Worm (Caenorhabditis elegans) whole organism, early embryonic: Measurements from ENCODE around the gene T23F4.2.
"Not testable (repeated sequence)": the region's sequence is repeated elsewhere in the genome, so short reads cannot be mapped to it uniquely, and the experiment has no call there.

ENCODE experiments used
- ama-1 ChIP-seq: fragments of 150-350 bp; optimal IDR thresholded peaks from 2 replicates; lab custom pipeline; 2014
- ceh-13 ChIP-seq: fragments of 200-800 bp; sonication (Bioruptor generic); optimal IDR thresholded peaks from 2 replicates; lab custom pipeline; 2018; ENCODE audit warnings: mild to moderate bottlenecking, missing genetic modification characterization, missing compliant biosample characterization
- flt-1 ChIP-seq: fragments of 200-800 bp; sonication (Bioruptor generic); IDR thresholded peaks from 2 replicates; pipeline ENCODE4 v1.3.6; 2022; ENCODE audit warnings: missing genetic modification characterization, missing compliant biosample characterization
- tbx-11 ChIP-seq: fragments of 200-800 bp; sonication (Bioruptor generic); IDR thresholded peaks from 2 replicates; pipeline ENCODE4 v1.3.6; 2022; ENCODE audit warnings: missing genetic modification characterization, missing compliant biosample characterization

ce11 chrII:1134314-1135108, 28.9 kb upstream of the T23F4.2 start:
- TF ChIP-seq ama-1 (lab: Kevin White, UChicago); tbx-11 (GFP tag; lab: Robert Waterston, UW); ceh-13 (GFP tag; lab: Kevin White, UChicago); flt-1: not testable (repeated sequence)
